Worm (Caenorhabditis elegans) whole organism, early embryonic: ENCODE measurements around the gene F45D3.3.

Experiments used
- aly-1 ChIP-seq: sonication (generic microtip); optimal IDR thresholded peaks from 2 replicates; lab custom pipeline; 2016; ENCODE audit warnings: missing genetic modification characterization, missing compliant biosample characterization
- ama-1 ChIP-seq: fragments of 150-350 bp; optimal IDR thresholded peaks from 2 replicates; lab custom pipeline; 2014
- flt-1 ChIP-seq: fragments of 200-800 bp; sonication (Bioruptor generic); IDR thresholded peaks from 2 replicates; pipeline ENCODE4 v1.3.6; 2022; ENCODE audit warnings: missing genetic modification characterization, missing compliant biosample characterization
- hmbx-1 ChIP-seq: sonication (generic microtip); optimal IDR thresholded peaks from 2 replicates; lab custom pipeline; 2016; ENCODE audit warnings: mild to moderate bottlenecking, missing genetic modification characterization, missing compliant biosample characterization
- tbx-37 ChIP-seq: fragments of 200-800 bp; sonication (Bioruptor generic); conservative IDR thresholded peaks from 2 replicates; pipeline ENCODE4 v1.3.6; 2022; ENCODE audit warnings: missing genetic modification reagents, missing genetic modification characterization, missing compliant biosample characterization

- no peak for TF ChIP-seq ama-1
- TF ChIP-seq hmbx-1 (tag; lab: Kevin White, UChicago) = no peak
- TF ChIP-seq aly-1 (tag; lab: Kevin White, UChicago) = no peak
- TF ChIP-seq tbx-37 (GFP tag; lab: Robert Waterston, UW) = no peak
- no peak for TF ChIP-seq flt-1 (GFP tag; lab: Robert Waterston, UW)
Measured at ce11 chrV:12550036-12550626, at the start of gene F45D3.3.
